Fruit fly (Drosophila melanogaster) whole organism, larva: ENCODE data around the gene GATAd.

Experiments used
- noc ChIP-seq: fragments of 200-800 bp; sonication (Bioruptor generic); optimal IDR thresholded peaks from 3 replicates; lab custom pipeline; 2019; ENCODE audit warnings: missing biosample characterization, mild to moderate bottlenecking, missing genetic modification characterization, moderate library complexity

The GATAd gene

dm6 chr2L:10314327-10315210 is 19.0 kb upstream of the GATAd start, which contains the start of the genes Usp14 and CG4972:
Usp14 (minus strand) TSS chr2L:10314396.
CG4972 (plus strand) TSS chr2L:10314792.
- no peak for TF ChIP-seq noc (tag; lab: Kevin White, UChicago)

- no peak for TF ChIP-seq noc (tag; lab: Kevin White, UChicago)
Measured at dm6 chr2L:10315888-10316287, 17.6 kb upstream of the GATAd start.

- peak; percentile 23 for TF ChIP-seq noc (tag; lab: Kevin White, UChicago)
Measured at dm6 chr2L:10320174-10320775, 13.3 kb upstream of the GATAd start.

dm6 chr2L:10321036-10321583 is 12.4 kb upstream of the GATAd start:
- TF ChIP-seq noc (tag; lab: Kevin White, UChicago), result no peak

- peak; percentile 35 for TF ChIP-seq noc (tag; lab: Kevin White, UChicago)
Measured at dm6 chr2L:10321612-10322011, 11.9 kb upstream of the GATAd start.

- no peak for TF ChIP-seq noc (tag; lab: Kevin White, UChicago)
Measured at dm6 chr2L:10322176-10322575, 11.4 kb upstream of the GATAd start, which contains the start of gene CG4995. CG4995 (plus strand) TSS chr2L:10322476.

dm6 chr2L:10322773-10323487 is 10.6 kb upstream of the GATAd start, which contains the start of gene CG5381:
CG5381 (minus strand) TSS chr2L:10323102.
- TF ChIP-seq noc (tag; lab: Kevin White, UChicago), result peak; percentile 62

dm6 chr2L:10327790-10328189 is 5.7 kb upstream of the GATAd start, which contains the start of gene RnrL:
RnrL (minus strand) TSS chr2L:10327943.
- no peak for TF ChIP-seq noc (tag; lab: Kevin White, UChicago)

dm6 chr2L:10331066-10331847 is 2.3 kb upstream of the GATAd start, which contains the start of the genes Schip1 and Cox10:
Schip1 (minus strand) TSS chr2L:10331116.
Cox10 (plus strand) TSS chr2L:10331471.
- no peak for TF ChIP-seq noc (tag; lab: Kevin White, UChicago)

- no peak for TF ChIP-seq noc (tag; lab: Kevin White, UChicago)
Measured at dm6 chr2L:10334213-10334612, 679 bp downstream of the GATAd start.

dm6 chr2L:10334854-10335277 is 1.3 kb downstream of the GATAd start:
- peak; percentile 89 for TF ChIP-seq noc (tag; lab: Kevin White, UChicago)

- TF ChIP-seq noc (tag; lab: Kevin White, UChicago), result no peak
Measured at dm6 chr2L:10339212-10339721, 5.7 kb downstream of the GATAd start, which contains the start of gene SamDC. SamDC (plus strand) TSS chr2L:10339457.

- no peak for TF ChIP-seq noc (tag; lab: Kevin White, UChicago)
Measured at dm6 chr2L:10339841-10340240, 6.3 kb downstream of the GATAd start.

dm6 chr2L:10341405-10341804 is 7.9 kb downstream of the GATAd start, which contains the start of gene CG31715:
CG31715 (plus strand) TSS chr2L:10341616.
- peak; percentile 14 for TF ChIP-seq noc (tag; lab: Kevin White, UChicago)
